Fruit fly (Drosophila melanogaster) whole organism, embryonic: Measurements from ENCODE around the gene eIF3h.

ENCODE experiments used
- CG6689 ChIP-seq: fragments of 200-800 bp; sonication (Bioruptor generic); IDR thresholded peaks from 2 replicates; pipeline ENCODE4 v1.3.6; 2022; ENCODE audit warnings: missing biosample characterization, missing genetic modification characterization
- br ChIP-seq: fragments of >200 bp; optimal IDR thresholded peaks from 2 replicates; lab custom pipeline; 2017
- salm ChIP-seq: fragments of 200-800 bp; sonication (Bioruptor generic); optimal IDR thresholded peaks from 2 replicates; lab custom pipeline; 2018; ENCODE audit warnings: missing biosample characterization, mild to moderate bottlenecking, missing genetic modification characterization

DNA sequence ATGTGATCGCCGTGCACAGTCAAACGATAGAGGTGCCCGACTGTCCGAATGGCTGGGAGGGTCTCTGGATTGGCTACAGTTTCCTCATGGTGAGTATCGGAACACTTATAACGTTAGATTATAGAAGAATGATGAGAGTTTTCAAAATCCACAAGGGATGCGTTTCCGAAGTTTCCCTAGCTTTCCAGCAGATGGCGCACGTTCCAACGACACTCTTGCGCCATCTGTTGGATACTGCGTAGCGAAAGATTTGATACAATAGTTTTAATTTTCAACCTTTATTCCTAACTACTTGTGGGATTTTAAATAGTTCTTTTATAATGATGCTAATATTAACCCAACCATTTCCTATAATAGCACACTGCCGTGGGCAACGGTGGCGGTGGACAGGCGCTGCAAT is 16.8 kb downstream of the eIF3h start:
- TF ChIP-seq salm (tag; lab: Kevin White, UChicago) (no peak), br (lab: Kevin White, UChicago) (no peak), CG6689 (GFP tag; lab: Robert Waterston, UW) (no peak)
